Worm (Caenorhabditis elegans): ENCODE measurements around the gene T04G9.4.

Gene T04G9.4

ce11 chrX:736989-737388 is 35.3 kb upstream of the T04G9.4 start:
- TF ChIP-seq dmd-9 (GFP tag; IDR thresholded peaks at IDR 0.05) (no peak), pha-4 (GFP tag; IDR thresholded peaks at IDR 0.05) (no peak), pha-4 (tag; optimal IDR thresholded peaks at IDR 0.05) (no peak), ctbp-1 (GFP tag; IDR thresholded peaks at IDR 0.05) (no peak), aha-1 (tag) (no peak), dpl-1 (GFP tag; optimal IDR thresholded peaks at IDR 0.05) (no peak), arid-1 (GFP tag; conservative IDR thresholded peaks at IDR 0.05) (no peak), F10B5.3 (tag; optimal IDR thresholded peaks at IDR 0.05) (no peak), unc-130 (GFP tag; optimal IDR thresholded peaks at IDR 0.05) (no peak), egl-27 (tag; optimal IDR thresholded peaks at IDR 0.05) (no peak), ceh-82 (tag; optimal IDR thresholded peaks at IDR 0.05) (no peak), aly-2 (tag; optimal IDR thresholded peaks at IDR 0.05) (no peak), mdt-29 (GFP tag; IDR thresholded peaks at IDR 0.05) (no peak), daf-16 (GFP tag; optimal IDR thresholded peaks at IDR 0.05) (no peak), daf-16 (tag; optimal IDR thresholded peaks at IDR 0.05) (no peak), mxl-2 (GFP tag; conservative IDR thresholded peaks at IDR 0.05) (no peak)

ce11 chrX:748319-748718 is 24.0 kb upstream of the T04G9.4 start:
- TF ChIP-seq unc-39 (tag; optimal IDR thresholded peaks at IDR 0.05) = no peak
- TF ChIP-seq aha-1 (tag) = peak; percentile 88
- no peak for TF ChIP-seq ztf-7 (tag; optimal IDR thresholded peaks at IDR 0.05)
- no peak for TF ChIP-seq nhr-10 (tag; optimal IDR thresholded peaks at IDR 0.05)
- no peak for TF ChIP-seq ctbp-1 (GFP tag; IDR thresholded peaks at IDR 0.05)
- TF ChIP-seq nhr-6 (tag; optimal IDR thresholded peaks at IDR 0.05) = no peak
- TF ChIP-seq daf-12 (tag; optimal IDR thresholded peaks at IDR 0.05) = no peak
- no peak for TF ChIP-seq D1046.2 (GFP tag; IDR thresholded peaks at IDR 0.05)
- no peak for TF ChIP-seq saeg-2 (GFP tag; IDR thresholded peaks at IDR 0.05)
- no peak for TF ChIP-seq lin-13 (GFP tag; optimal IDR thresholded peaks at IDR 0.05)
- peak in 1 of 2 experiments; percentile 57 for TF ChIP-seq unc-62 (GFP tag; optimal IDR thresholded peaks at IDR 0.05 in 1 of 2)
- TF ChIP-seq unc-62 (tag; optimal IDR thresholded peaks at IDR 0.05) = no peak
- TF ChIP-seq dmd-6 (GFP tag; IDR thresholded peaks at IDR 0.05) = no peak

ce11 chrX:759634-760033 is 12.6 kb upstream of the T04G9.4 start, which contains the start of gene aex-3:
Gene aex-3 (minus strand): TSS chrX:759734.
- TF ChIP-seq F10B5.3 (tag; optimal IDR thresholded peaks at IDR 0.05) (no peak), hlh-11 (tag; optimal IDR thresholded peaks at IDR 0.05) (no peak), php-3 (GFP tag; IDR thresholded peaks at IDR 0.05) (no peak), rbr-2 (tag; optimal IDR thresholded peaks at IDR 0.05) (no peak), spr-3 (GFP tag; optimal IDR thresholded peaks at IDR 0.05) (no peak), egl-27 (tag; optimal IDR thresholded peaks at IDR 0.05) (no peak), daf-12 (tag; optimal IDR thresholded peaks at IDR 0.05) (no peak), dmd-8 (GFP tag; IDR thresholded peaks at IDR 0.05) (no peak), zip-11 (GFP tag; IDR thresholded peaks at IDR 0.05) (no peak), lin-29 (GFP tag; IDR thresholded peaks at IDR 0.05) (no peak), nhr-6 (tag; optimal IDR thresholded peaks at IDR 0.05) (no peak), R02D3.7 (tag; optimal IDR thresholded peaks at IDR 0.05) (no peak), daf-19 (GFP tag; conservative IDR thresholded peaks at IDR 0.05) (no peak), lin-1 (GFP tag; IDR thresholded peaks at IDR 0.05) (no peak), nhr-77 (tag; optimal IDR thresholded peaks at IDR 0.05) (no peak)

ce11 chrX:760579-760978 is 11.7 kb upstream of the T04G9.4 start:
- TF ChIP-seq nhr-11 (tag; optimal IDR thresholded peaks at IDR 0.05) (no peak), mes-2 (tag; optimal IDR thresholded peaks at IDR 0.05; ENCODE audit: poor library complexity, severe bottlenecking) (peak; percentile 25), ces-1 (GFP tag; optimal IDR thresholded peaks at IDR 0.05) (no peak), php-3 (GFP tag; IDR thresholded peaks at IDR 0.05) (no peak), zag-1 (tag; optimal IDR thresholded peaks at IDR 0.05) (no peak), mdl-1 (tag; optimal IDR thresholded peaks at IDR 0.05) (peak in 1 of 2 experiments; percentile 44), lir-3 (tag; optimal IDR thresholded peaks at IDR 0.05) (no peak), nhr-42 (GFP tag; IDR thresholded peaks at IDR 0.05) (no peak), dmd-6 (GFP tag; IDR thresholded peaks at IDR 0.05) (no peak), nhr-77 (tag; optimal IDR thresholded peaks at IDR 0.05) (no peak), zfp-2 (tag; optimal IDR thresholded peaks at IDR 0.05) (no peak), nhr-237 (tag; optimal IDR thresholded peaks at IDR 0.05) (no peak), tra-1 (GFP tag; IDR thresholded peaks at IDR 0.05) (no peak), mep-1 (tag; optimal IDR thresholded peaks at IDR 0.05) (peak; percentile 44), ctbp-1 (GFP tag; IDR thresholded peaks at IDR 0.05) (no peak), ceh-44 (GFP tag; IDR thresholded peaks at IDR 0.05) (no peak), lin-15B (tag; optimal IDR thresholded peaks at IDR 0.05) (no peak), aha-1 (tag) (peak; percentile 98)
